Worm (Caenorhabditis elegans): ENCODE results near the gene F25E5.9.

- TF ChIP-seq egl-18 (GFP tag; IDR thresholded peaks at IDR 0.05) (no peak), snpc-4 (GFP tag; optimal IDR thresholded peaks at IDR 0.05) (no peak), snpc-4 (tag; optimal IDR thresholded peaks at IDR 0.05) (no peak), atf-7 (tag; optimal IDR thresholded peaks at IDR 0.05) (no peak)
Observed at ce11 chrV:7451421-7451820, 13.7 kb upstream of the F25E5.9 start, which contains the start of gene try-11.

Measured in whole organism, young adult.